Fruit fly (Drosophila melanogaster): ENCODE measurements around the gene CG43115.

CG43115 gene

dm6 chrX:6090809-6091667 lies 24.8 kb upstream of the CG43115 start, which contains the start of the genes Nep1 and Mipp2 (continued):
- TF ChIP-seq CG14667 (GFP tag; IDR thresholded peaks at IDR 0.05), result peak; percentile 28; the same call in 1 of the 2 replicates
- peak; percentile 48 for TF ChIP-seq unpg (GFP tag; optimal IDR thresholded peaks at IDR 0.05)
- peak; percentile 34 for TF ChIP-seq CG30403 (GFP tag; optimal IDR thresholded peaks at IDR 0.05)
- TF ChIP-seq Atf6 (GFP tag; IDR thresholded peaks at IDR 0.05), result peak; percentile 47
- TF ChIP-seq wor (GFP tag; IDR thresholded peaks at IDR 0.05), result 0 out of 2 replicates have a peak, but pooled peaks have one; percentile 10
- peak; percentile 26; the same call in 1 of the 2 replicates for TF ChIP-seq NFAT (GFP tag; IDR thresholded peaks at IDR 0.05)
- TF ChIP-seq CG3838 (GFP tag; optimal IDR thresholded peaks at IDR 0.05), result no peak
- TF ChIP-seq luna (GFP tag; optimal IDR thresholded peaks at IDR 0.05), result no peak
- peak; percentile 44 for TF ChIP-seq scrt (GFP tag; optimal IDR thresholded peaks at IDR 0.05)
- peak; percentile 32; the same call in 2 of the 3 replicates for TF ChIP-seq CG7357 (GFP tag; IDR thresholded peaks at IDR 0.05)
- TF ChIP-seq vvl (GFP tag; IDR thresholded peaks at IDR 0.05), result peak; percentile 60; the same call in 1 of the 2 replicates
- TF ChIP-seq Ptx1 (GFP tag; IDR thresholded peaks at IDR 0.05), result peak; percentile 48

- TF ChIP-seq CG4617 (GFP tag; optimal IDR thresholded peaks at IDR 0.05; ENCODE audit: borderline replicate concordance) (peak; percentile 37), CG16813 (GFP tag; IDR thresholded peaks at IDR 0.05; ENCODE audit: partially characterized antibody) (peak; percentile 40; the same call in 1 of the 3 replicates), vvl (GFP tag; IDR thresholded peaks at IDR 0.05) (no peak), Ets97D (GFP tag; optimal IDR thresholded peaks at IDR 0.05) (peak; percentile 35), CG6791 (GFP tag; IDR thresholded peaks at IDR 0.05; ENCODE audit: partially characterized antibody) (peak; percentile 46; the same call in 1 of the 3 replicates), CG15479 (GFP tag; optimal IDR thresholded peaks at IDR 0.05) (peak; percentile 41), hbn (GFP tag; IDR thresholded peaks at IDR 0.05; ENCODE audit: partially characterized antibody) (peak; percentile 50), Dref (GFP tag; IDR thresholded peaks at IDR 0.05) (peak; percentile 85), Med (GFP tag) (peak; percentile 57), unc-4 (GFP tag; IDR thresholded peaks at IDR 0.05; ENCODE audit: partially characterized antibody) (0 out of 2 replicates have a peak, but pooled peaks have one; percentile 47), Deaf1 (tag; optimal IDR thresholded peaks at IDR 0.05) (peak; percentile 11), bbx (GFP tag; IDR thresholded peaks at IDR 0.05; ENCODE audit: partially characterized antibody) (peak; percentile 62), CG11504 (tag; optimal IDR thresholded peaks at IDR 0.05) (peak; percentile 3), Ravus (GFP tag; IDR thresholded peaks at IDR 0.05) (no peak), stwl (tag; optimal IDR thresholded peaks at IDR 0.05) (peak; percentile 5), CG7963 (GFP tag; IDR thresholded peaks at IDR 0.05; ENCODE audit: partially characterized antibody) (0 out of 3 replicates have a peak, but pooled peaks have one; percentile 29), knrl (GFP tag; IDR thresholded peaks at IDR 0.05; ENCODE audit: partially characterized antibody) (peak; percentile 41), Tbp (GFP tag; optimal IDR thresholded peaks at IDR 0.05) (no peak), crp (GFP tag; optimal IDR thresholded peaks at IDR 0.05) (peak in 1 of 2 experiments; percentile 58), CG14710 (tag; optimal IDR thresholded peaks at IDR 0.05) (peak; percentile 18), Bgb (GFP tag; IDR thresholded peaks at IDR 0.05; ENCODE audit: partially characterized antibody) (peak; percentile 48; the same call in 1 of the 2 replicates), CG14441 (GFP tag; IDR thresholded peaks at IDR 0.05) (no peak), CG2116 (GFP tag; optimal IDR thresholded peaks at IDR 0.05) (peak; percentile 80), YL-1 (GFP tag; optimal IDR thresholded peaks at IDR 0.05) (peak; percentile 51), nerfin-2 (GFP tag; IDR thresholded peaks at IDR 0.05; ENCODE audit: partially characterized antibody) (peak; percentile 33; the same call in 1 of the 2 replicates), Sin3A (optimal IDR thresholded peaks at IDR 0.05) (peak; percentile 5), CG10654 (GFP tag; optimal IDR thresholded peaks at IDR 0.05) (no peak), phol (tag; optimal IDR thresholded peaks at IDR 0.05) (peak; percentile 11), CG13287 (GFP tag; IDR thresholded peaks at IDR 0.05; ENCODE audit: partially characterized antibody) (peak; percentile 67), Scr (GFP tag; IDR thresholded peaks at IDR 0.05; ENCODE audit: partially characterized antibody) (peak; percentile 31; the same call in 1 of the 2 replicates), BEAF-32 (GFP tag; optimal IDR thresholded peaks at IDR 0.05) (peak; percentile 66), CG12104 (GFP tag; optimal IDR thresholded peaks at IDR 0.05) (no peak), dm (GFP tag; optimal IDR thresholded peaks at IDR 0.05) (peak; percentile 2)
Observed at dm6 chrX:6089679-6090460, 23.7 kb upstream of the CG43115 start, which contains the start of gene raptor. Gene raptor (minus strand): TSS chrX:6090201.

All from whole organism, embryonic.